Worm (Caenorhabditis elegans): ENCODE data around the gene T24D5.4.

DNA sequence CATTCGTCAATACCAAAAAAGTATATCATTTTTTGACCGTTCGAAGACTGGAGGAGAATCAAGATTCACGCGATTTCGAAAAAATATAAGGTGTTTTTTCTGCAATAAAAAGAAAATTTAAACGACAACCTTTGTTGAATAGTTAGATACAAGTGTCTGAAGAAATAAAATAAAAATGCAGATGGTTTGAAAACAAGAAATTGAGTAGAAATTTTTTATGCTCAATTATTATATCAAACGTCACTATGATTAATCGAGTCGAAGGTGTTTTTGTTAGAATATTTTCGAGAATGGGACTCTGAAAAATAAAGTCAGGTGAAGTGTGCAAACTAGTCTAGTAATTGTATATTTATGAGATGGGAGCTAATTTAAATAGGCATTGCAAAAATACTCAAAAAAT is 43.5 kb downstream of the T24D5.4 start, which contains the start of gene R09A8.5:
- TF ChIP-seq ama-1 (optimal IDR thresholded peaks at IDR 0.05): no peak
- no peak for TF ChIP-seq ama-1 (GFP tag; optimal IDR thresholded peaks at IDR 0.05)
- no peak for TF ChIP-seq akir-1 (GFP tag; optimal IDR thresholded peaks at IDR 0.05)
- no peak for TF ChIP-seq him-1 (tag; optimal IDR thresholded peaks at IDR 0.05)
